Worm (Caenorhabditis elegans) whole organism, L2 larva: ENCODE data around the gene lips-3.

Source experiments
- R02D3.7 ChIP-seq: fragments of 150-350 bp; optimal IDR thresholded peaks from 2 replicates; lab custom pipeline; 2014; ENCODE audit warnings: missing biosample characterization, missing genetic modification characterization
- lsy-2 ChIP-seq, 2 experiments: fragments of 150-350 bp in 1 of 2; sonication (generic microtip) in 1 of 2; optimal IDR thresholded peaks; 2 replicates each; lab custom pipeline; 2014 to 2017; ENCODE audit warnings: missing biosample characterization in 2 of 2, missing genetic modification characterization in 2 of 2
- nhr-11 ChIP-seq: fragments of 150-350 bp; optimal IDR thresholded peaks from 2 replicates; lab custom pipeline; 2014; ENCODE audit warnings: missing biosample characterization, missing genetic modification characterization
- nhr-12 ChIP-seq: fragments of 150-350 bp; optimal IDR thresholded peaks from 2 replicates; lab custom pipeline; 2014; ENCODE audit warnings: missing biosample characterization, missing genetic modification characterization
- nhr-6 ChIP-seq: fragments of 150-350 bp; optimal IDR thresholded peaks from 2 replicates; lab custom pipeline; 2014; ENCODE audit warnings: missing biosample characterization, missing genetic modification characterization

ce11 chrIII:4601286-4601685, 15.0 kb upstream of the lips-3 start:
- TF ChIP-seq R02D3.7 (tag; lab: Kevin White, UChicago) (no peak), nhr-11 (tag; lab: Kevin White, UChicago) (no peak), nhr-12 (tag; lab: Kevin White, UChicago) (no peak), lsy-2 (tag; optimal IDR thresholded peaks at IDR 0.05; lab: Kevin White, UChicago) (no peak), nhr-6 (tag; lab: Kevin White, UChicago) (no peak)
